Worm (Caenorhabditis elegans): ENCODE results near the gene pcp-1.

The pcp-1 gene

ce11 chrIII:7710943-7711342 lies 47.8 kb upstream of the pcp-1 start (continued):
- TF ChIP-seq unc-39 (tag; optimal IDR thresholded peaks at IDR 0.05) (no peak), hmg-1.1 (GFP tag; IDR thresholded peaks at IDR 0.05) (peak; percentile 60), nhr-28 (tag; optimal IDR thresholded peaks at IDR 0.05) (peak; percentile 45), F49E8.2 (tag; optimal IDR thresholded peaks at IDR 0.05; ENCODE audit: borderline replicate concordance) (no peak), madf-5 (GFP tag; IDR thresholded peaks at IDR 0.05) (no peak), skn-1 (tag; optimal IDR thresholded peaks at IDR 0.05) (no peak), hif-1 (tag; optimal IDR thresholded peaks at IDR 0.05) (no peak), nhr-111 (GFP tag; optimal IDR thresholded peaks at IDR 0.05) (no peak), snpc-1.2 (GFP tag; IDR thresholded peaks at IDR 0.05) (no peak), ceh-32 (tag; optimal IDR thresholded peaks at IDR 0.05; ENCODE audit: poor library complexity) (no peak), sdz-12 (GFP tag; optimal IDR thresholded peaks at IDR 0.05) (no peak), lin-29 (GFP tag; IDR thresholded peaks at IDR 0.05) (no peak), attf-4 (tag; optimal IDR thresholded peaks at IDR 0.05) (no peak), dmd-9 (GFP tag; IDR thresholded peaks at IDR 0.05) (no peak), lim-7 (GFP tag; IDR thresholded peaks at IDR 0.05) (no peak), ama-1 (optimal IDR thresholded peaks at IDR 0.05) (no peak), nhr-42 (GFP tag; IDR thresholded peaks at IDR 0.05) (no peak), zip-11 (GFP tag; IDR thresholded peaks at IDR 0.05) (no peak), F26F4.8 (GFP tag; conservative IDR thresholded peaks at IDR 0.05) (no peak), mes-2 (tag; optimal IDR thresholded peaks at IDR 0.05; ENCODE audit: poor library complexity, severe bottlenecking) (peak; percentile 71), egl-43 (GFP tag; IDR thresholded peaks at IDR 0.05) (peak; percentile 70), ceh-62 (tag; optimal IDR thresholded peaks at IDR 0.05) (no peak), mdl-1 (tag; optimal IDR thresholded peaks at IDR 0.05) (no peak), mep-1 (tag; optimal IDR thresholded peaks at IDR 0.05) (peak; percentile 60), Y48G9A.11 (GFP tag; IDR thresholded peaks at IDR 0.05) (no peak), ceh-28 (tag; optimal IDR thresholded peaks at IDR 0.05) (no peak), spr-3 (GFP tag; optimal IDR thresholded peaks at IDR 0.05) (no peak), arid-1 (GFP tag; conservative IDR thresholded peaks at IDR 0.05) (no peak), daf-12 (tag; optimal IDR thresholded peaks at IDR 0.05) (no peak), ces-1 (GFP tag; optimal IDR thresholded peaks at IDR 0.05) (no peak), egl-27 (tag; optimal IDR thresholded peaks at IDR 0.05) (no peak), nhr-25 (tag; optimal IDR thresholded peaks at IDR 0.05; ENCODE audit: borderline replicate concordance, insufficient read depth) (no peak), tag-97 (GFP tag; IDR thresholded peaks at IDR 0.05) (no peak), R02D3.7 (tag; optimal IDR thresholded peaks at IDR 0.05) (no peak), cey-2 (tag; optimal IDR thresholded peaks at IDR 0.05; ENCODE audit: borderline replicate concordance, insufficient read depth) (no peak), gei-8 (GFP tag; optimal IDR thresholded peaks at IDR 0.05) (no peak), dmd-8 (GFP tag; IDR thresholded peaks at IDR 0.05) (no peak), hlh-30 (tag; optimal IDR thresholded peaks at IDR 0.05; ENCODE audit: insufficient read depth) (peak; percentile 76), ceh-44 (GFP tag; IDR thresholded peaks at IDR 0.05) (no peak)

- no peak for TF ChIP-seq tra-1 (GFP tag; IDR thresholded peaks at IDR 0.05)
- no peak for TF ChIP-seq lin-13 (GFP tag; optimal IDR thresholded peaks at IDR 0.05)
- no peak for TF ChIP-seq nhr-25 (tag; optimal IDR thresholded peaks at IDR 0.05; ENCODE audit: borderline replicate concordance, insufficient read depth)
- no peak for TF ChIP-seq vab-7 (GFP tag; IDR thresholded peaks at IDR 0.05)
- TF ChIP-seq nhr-6 (tag; optimal IDR thresholded peaks at IDR 0.05): no peak
- TF ChIP-seq egl-27 (tag; optimal IDR thresholded peaks at IDR 0.05): no peak
- no peak for TF ChIP-seq ZK546.5 (tag; optimal IDR thresholded peaks at IDR 0.05)
- no peak for TF ChIP-seq jun-1 (tag; optimal IDR thresholded peaks at IDR 0.05)
- TF ChIP-seq arid-1 (GFP tag; conservative IDR thresholded peaks at IDR 0.05): no peak
- TF ChIP-seq daf-12 (tag; optimal IDR thresholded peaks at IDR 0.05): no peak
- TF ChIP-seq nhr-77 (tag; optimal IDR thresholded peaks at IDR 0.05): no peak
- no peak for TF ChIP-seq F10B5.3 (tag; optimal IDR thresholded peaks at IDR 0.05)
- TF ChIP-seq T26A8.4 (GFP tag; IDR thresholded peaks at IDR 0.05): no peak
- TF ChIP-seq lin-1 (GFP tag; IDR thresholded peaks at IDR 0.05): no peak
These were observed 47.2 kb upstream of the pcp-1 start for ce11 chrIII:7711495-7711894.

Measured in whole organism, L4 larva.